Worm (Caenorhabditis elegans): Measurements from ENCODE around the gene set-2.

Gene set-2

DNA sequence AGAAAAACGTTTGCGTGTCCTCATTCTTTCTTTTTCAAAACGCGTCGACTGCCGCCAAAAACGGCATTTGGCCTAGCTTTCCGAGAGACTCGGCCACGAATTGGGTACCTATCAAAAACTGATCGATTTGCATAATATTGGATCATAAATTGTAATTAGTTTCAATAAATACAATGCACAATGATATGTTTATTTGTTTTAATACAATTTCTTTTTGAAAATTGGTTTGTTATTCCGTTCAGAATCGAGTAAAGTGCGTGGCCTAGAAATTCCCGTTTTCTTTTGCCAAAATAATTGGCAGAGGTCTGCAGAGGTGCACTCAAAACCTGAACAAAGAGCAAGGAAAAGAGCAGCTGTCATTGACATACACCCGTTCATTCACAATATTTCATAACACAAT is 24.6 kb downstream of the set-2 start, which contains the start of gene F26F4.8 (continued):
- TF ChIP-seq mdl-1 (tag; optimal IDR thresholded peaks at IDR 0.05), result no peak
- TF ChIP-seq zip-4 (GFP tag; optimal IDR thresholded peaks at IDR 0.05), result no peak
- peak; percentile 53 for TF ChIP-seq dsc-1 (tag; optimal IDR thresholded peaks at IDR 0.05)
- no peak for TF ChIP-seq unc-30 (tag; optimal IDR thresholded peaks at IDR 0.05)
- TF ChIP-seq nhr-11 (tag; optimal IDR thresholded peaks at IDR 0.05), result no peak
- peak; percentile 59 for TF ChIP-seq rnt-1 (tag; optimal IDR thresholded peaks at IDR 0.05)
- peak; percentile 37 for TF ChIP-seq isw-1 (GFP tag; IDR thresholded peaks at IDR 0.05)
- TF ChIP-seq lin-35 (GFP tag; optimal IDR thresholded peaks at IDR 0.05), result peak; percentile 77 to 83
- no peak for TF ChIP-seq C34B4.2 (tag; optimal IDR thresholded peaks at IDR 0.05)
- TF ChIP-seq dpl-1 (GFP tag; optimal IDR thresholded peaks at IDR 0.05), result peak; percentile 52 to 84 (median 73)
- no peak for TF ChIP-seq ces-1 (GFP tag; optimal IDR thresholded peaks at IDR 0.05)
- peak; percentile 35 to 51 for TF ChIP-seq lsy-2 (tag; optimal IDR thresholded peaks at IDR 0.05)
- no peak for TF ChIP-seq F16B12.6 (tag; optimal IDR thresholded peaks at IDR 0.05)
- TF ChIP-seq ztf-4 (tag; optimal IDR thresholded peaks at IDR 0.05), result no peak
- TF ChIP-seq fos-1 (tag; optimal IDR thresholded peaks at IDR 0.05), result no peak
- peak; percentile 82 for TF ChIP-seq lir-3 (tag; optimal IDR thresholded peaks at IDR 0.05; ENCODE audit: poor library complexity)
- no peak for TF ChIP-seq ceh-82 (tag; optimal IDR thresholded peaks at IDR 0.05)
- no peak for TF ChIP-seq efl-3 (GFP tag; optimal IDR thresholded peaks at IDR 0.05)
- no peak for TF ChIP-seq unc-130 (tag; optimal IDR thresholded peaks at IDR 0.05)
- TF ChIP-seq C04F5.9 (tag; optimal IDR thresholded peaks at IDR 0.05), result peak; percentile 59
- peak; percentile 69 for TF ChIP-seq nhr-85 (tag)
- peak; percentile 88 for TF ChIP-seq fkh-4 (tag; optimal IDR thresholded peaks at IDR 0.05; ENCODE audit: borderline replicate concordance)
- TF ChIP-seq skn-1 (tag; optimal IDR thresholded peaks at IDR 0.05), result no peak
- no peak for TF ChIP-seq xbp-1 (tag; optimal IDR thresholded peaks at IDR 0.05)
- TF ChIP-seq ama-1 (optimal IDR thresholded peaks at IDR 0.05), result no peak
- TF ChIP-seq tlp-1 (tag; optimal IDR thresholded peaks at IDR 0.05), result no peak
- no peak for TF ChIP-seq hlh-4 (tag; optimal IDR thresholded peaks at IDR 0.05)
- peak; percentile 94 for TF ChIP-seq ceh-90 (tag; optimal IDR thresholded peaks at IDR 0.05)
- no peak for TF ChIP-seq pqm-1 (tag; optimal IDR thresholded peaks at IDR 0.05)
- peak; percentile 65 for TF ChIP-seq unc-98 (GFP tag; IDR thresholded peaks at IDR 0.05)
- peak; percentile 70 for TF ChIP-seq tbx-2 (tag; optimal IDR thresholded peaks at IDR 0.05)
- TF ChIP-seq nhr-12 (tag; optimal IDR thresholded peaks at IDR 0.05), result no peak
- TF ChIP-seq lin-14 (GFP tag; optimal IDR thresholded peaks at IDR 0.05), result peak; percentile 64
- no peak for TF ChIP-seq nhr-84 (tag; optimal IDR thresholded peaks at IDR 0.05)
- peak; percentile 26 for TF ChIP-seq unc-86 (tag; optimal IDR thresholded peaks at IDR 0.05)
- TF ChIP-seq elt-2 (tag; optimal IDR thresholded peaks at IDR 0.05), result no peak
- no peak for TF ChIP-seq lin-39 (tag; optimal IDR thresholded peaks at IDR 0.05)
- TF ChIP-seq blmp-1 (tag; optimal IDR thresholded peaks at IDR 0.05), result no peak
- TF ChIP-seq aha-1 (tag; optimal IDR thresholded peaks at IDR 0.05), result no peak
- no peak for TF ChIP-seq alr-1 (tag; optimal IDR thresholded peaks at IDR 0.05; ENCODE audit: borderline replicate concordance)
- no peak for TF ChIP-seq ceh-63 (GFP tag; optimal IDR thresholded peaks at IDR 0.05)
- peak; percentile 19 for TF ChIP-seq swsn-7 (tag; optimal IDR thresholded peaks at IDR 0.05)
- TF ChIP-seq lin-13 (GFP tag; optimal IDR thresholded peaks at IDR 0.05), result no peak
- TF ChIP-seq irx-1 (tag; optimal IDR thresholded peaks at IDR 0.05), result peak; percentile 88
- TF ChIP-seq vab-15 (tag; optimal IDR thresholded peaks at IDR 0.05), result no peak
- no peak for TF ChIP-seq nhr-19 (GFP tag; conservative IDR thresholded peaks at IDR 0.05)
- no peak for TF ChIP-seq mab-9 (GFP tag; IDR thresholded peaks at IDR 0.05)
- no peak for TF ChIP-seq sup-37 (GFP tag; optimal IDR thresholded peaks at IDR 0.05)
- no peak for TF ChIP-seq aly-2 (tag; optimal IDR thresholded peaks at IDR 0.05)
- TF ChIP-seq nhr-71 (tag; optimal IDR thresholded peaks at IDR 0.05), result peak; percentile 68
- no peak for TF ChIP-seq hpl-2 (GFP tag; optimal IDR thresholded peaks at IDR 0.05)
- no peak for TF ChIP-seq hlh-17 (GFP tag; optimal IDR thresholded peaks at IDR 0.05; ENCODE audit: borderline replicate concordance)
- no peak for TF ChIP-seq mef-2 (tag; optimal IDR thresholded peaks at IDR 0.05)
- TF ChIP-seq elt-3 (tag; optimal IDR thresholded peaks at IDR 0.05), result no peak

All from whole organism, L1 larva.